Worm (Caenorhabditis elegans) whole organism, late embryonic: ENCODE measurements around the gene C50F4.10.

Experiments used
- ama-1 ChIP-seq: fragments of 150-350 bp; optimal IDR thresholded peaks from 2 replicates; lab custom pipeline; 2014
- ceh-2 ChIP-seq: sonication (generic microtip); optimal IDR thresholded peaks from 2 replicates; lab custom pipeline; 2016; ENCODE audit warnings: missing genotype, missing genetic modification characterization, missing compliant biosample characterization
- ceh-31 ChIP-seq: sonication (generic microtip); optimal IDR thresholded peaks from 2 replicates; lab custom pipeline; 2016; ENCODE audit warnings: missing genetic modification characterization, missing compliant biosample characterization
- elt-4 ChIP-seq: sonication (generic microtip); optimal IDR thresholded peaks from 2 replicates; lab custom pipeline; 2016; ENCODE audit warnings: missing genetic modification characterization, missing compliant biosample characterization
- npax-4 ChIP-seq: sonication (generic microtip); optimal IDR thresholded peaks from 2 replicates; lab custom pipeline; 2016; ENCODE audit warnings: missing genetic modification characterization, missing compliant biosample characterization
- pqm-1 ChIP-seq: sonication (generic microtip); optimal IDR thresholded peaks from 2 replicates; lab custom pipeline; 2016; ENCODE audit warnings: missing genetic modification characterization, missing compliant biosample characterization
- tbx-7 ChIP-seq: sonication (generic microtip); optimal IDR thresholded peaks from 2 replicates; lab custom pipeline; 2016; ENCODE audit warnings: missing genotype, missing genetic modification characterization, missing compliant biosample characterization
- ttx-3 ChIP-seq: sonication (generic microtip); optimal IDR thresholded peaks from 2 replicates; lab custom pipeline; 2016; ENCODE audit warnings: missing genetic modification reagents, missing genetic modification characterization, missing compliant biosample characterization

DNA sequence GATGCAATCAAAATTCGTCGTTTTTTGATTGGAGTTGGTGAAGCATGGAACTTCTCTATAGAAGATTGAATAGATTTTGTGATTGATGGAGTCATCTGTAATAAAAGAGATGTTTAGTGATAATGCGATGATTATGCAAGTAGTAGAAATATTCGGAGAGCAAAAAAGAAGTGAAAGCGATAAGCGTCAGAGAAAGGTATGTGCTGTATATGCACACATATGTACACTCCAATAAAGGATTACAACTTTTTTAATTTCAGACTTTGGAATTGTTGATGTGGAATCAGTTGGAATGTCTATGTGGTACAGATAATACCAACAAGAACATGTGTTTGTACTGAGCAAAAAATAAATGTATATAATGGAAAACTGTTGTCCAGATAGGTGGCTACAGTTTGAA lies 38.8 kb upstream of the C50F4.10 start, which contains the start of gene F25B3.5:
- no peak for TF ChIP-seq pqm-1 (tag; lab: Kevin White, UChicago)
- TF ChIP-seq npax-4 (tag; lab: Kevin White, UChicago) = no peak
- no peak for TF ChIP-seq tbx-7 (tag; lab: Kevin White, UChicago)
- TF ChIP-seq ttx-3 (tag; lab: Kevin White, UChicago) = no peak
- TF ChIP-seq ceh-2 = no peak
- TF ChIP-seq ama-1 = no peak
- no peak for TF ChIP-seq elt-4
- no peak for TF ChIP-seq ceh-31 (tag; lab: Kevin White, UChicago)
